Fruit fly (Drosophila melanogaster): ENCODE data around the gene CG4022.

The CG4022 gene

DNA sequence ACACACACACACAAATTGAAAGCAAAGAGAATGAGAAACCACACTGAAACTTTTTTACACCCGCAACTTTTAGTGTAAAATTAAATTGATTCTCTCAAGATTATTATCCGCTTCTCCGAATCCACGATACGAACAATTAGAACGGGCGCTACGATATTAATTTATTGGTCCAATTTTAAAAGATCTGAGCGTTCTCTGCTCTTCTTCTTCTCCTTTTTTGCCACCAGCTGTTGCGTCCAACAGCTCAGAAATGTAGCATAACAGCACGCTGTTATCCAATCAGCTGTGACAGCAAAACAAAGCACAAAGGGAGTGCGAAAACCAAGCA is 52.0 kb downstream of the CG4022 start, which contains the start of the genes UGP and Svip (continued):
- TF ChIP-seq CoRest (tag; optimal IDR thresholded peaks at IDR 0.05) (peak; percentile 3), CG13894 (tag; optimal IDR thresholded peaks at IDR 0.05) (no peak), exex (tag; optimal IDR thresholded peaks at IDR 0.05) (peak; percentile 13), CG1529 (GFP tag; optimal IDR thresholded peaks at IDR 0.05) (no peak), CG15601 (tag; optimal IDR thresholded peaks at IDR 0.05) (peak; percentile 29), CG15479 (GFP tag; optimal IDR thresholded peaks at IDR 0.05) (no peak), disco-r (GFP tag; optimal IDR thresholded peaks at IDR 0.05) (no peak), gem (tag; optimal IDR thresholded peaks at IDR 0.05) (no peak), BtbVII (GFP tag; optimal IDR thresholded peaks at IDR 0.05) (no peak), B-H2 (GFP tag; optimal IDR thresholded peaks at IDR 0.05) (no peak), CG11247 (GFP tag; IDR thresholded peaks at IDR 0.05) (no peak), CG34376 (GFP tag; optimal IDR thresholded peaks at IDR 0.05) (no peak), bigmax (GFP tag; optimal IDR thresholded peaks at IDR 0.05) (no peak), CG10267 (tag; optimal IDR thresholded peaks at IDR 0.05) (peak; percentile 24), CG8089 (GFP tag; optimal IDR thresholded peaks at IDR 0.05) (no peak), CG2889 (GFP tag; IDR thresholded peaks at IDR 0.05) (no peak), CG2116 (GFP tag; optimal IDR thresholded peaks at IDR 0.05) (peak; percentile 15), Trl (optimal IDR thresholded peaks at IDR 0.05) (peak in 1 of 2 experiments; percentile 21), Trl (GFP tag; optimal IDR thresholded peaks at IDR 0.05) (no peak), stc (GFP tag; IDR thresholded peaks at IDR 0.05) (peak; percentile 40; the same call in 1 of the 2 replicates), cato (GFP tag; optimal IDR thresholded peaks at IDR 0.05; ENCODE audit: borderline replicate concordance) (no peak), CG16863 (GFP tag; optimal IDR thresholded peaks at IDR 0.05) (no peak), Oaz (GFP tag; IDR thresholded peaks at IDR 0.05) (no peak), CG10321 (GFP tag; IDR thresholded peaks at IDR 0.05) (no peak), pita (GFP tag; optimal IDR thresholded peaks at IDR 0.05) (no peak), CG9437 (GFP tag; optimal IDR thresholded peaks at IDR 0.05) (no peak), Hr39 (optimal IDR thresholded peaks at IDR 0.05) (no peak), CG13296 (GFP tag; optimal IDR thresholded peaks at IDR 0.05) (peak; percentile 4), CG12391 (tag; optimal IDR thresholded peaks at IDR 0.05) (peak; percentile 24), org-1 (GFP tag; optimal IDR thresholded peaks at IDR 0.05) (no peak), Med (GFP tag) (peak; percentile 84), CG9817 (tag; optimal IDR thresholded peaks at IDR 0.05) (no peak), MBD-R2 (GFP tag; IDR thresholded peaks at IDR 0.05) (peak; percentile 51; the same call in 1 of the 2 replicates), Ada2b (GFP tag; IDR thresholded peaks at IDR 0.05) (peak; percentile 30; the same call in 1 of the 2 replicates), CG4282 (GFP tag; optimal IDR thresholded peaks at IDR 0.05) (peak; percentile 27), NfI (GFP tag; optimal IDR thresholded peaks at IDR 0.05) (peak; percentile 11), jumu (GFP tag; optimal IDR thresholded peaks at IDR 0.05) (no peak), gcm (GFP tag; optimal IDR thresholded peaks at IDR 0.05) (no peak), CG8765 (GFP tag; IDR thresholded peaks at IDR 0.05) (no peak), cg (GFP tag; optimal IDR thresholded peaks at IDR 0.05) (peak; percentile 70), zfh2 (GFP tag; optimal IDR thresholded peaks at IDR 0.05) (no peak), D19A (tag; optimal IDR thresholded peaks at IDR 0.05) (no peak), CG18619 (GFP tag; optimal IDR thresholded peaks at IDR 0.05) (no peak), Chrac-16 (GFP tag; optimal IDR thresholded peaks at IDR 0.05) (no peak), jigr1 (GFP tag; IDR thresholded peaks at IDR 0.05) (no peak), crol (GFP tag; IDR thresholded peaks at IDR 0.05) (no peak), row (GFP tag; IDR thresholded peaks at IDR 0.05) (peak; percentile 37; the same call in 2 of the 3 replicates), cas (GFP tag; IDR thresholded peaks at IDR 0.05) (no peak), CG11723 (GFP tag; optimal IDR thresholded peaks at IDR 0.05) (no peak), CG17568 (GFP tag; optimal IDR thresholded peaks at IDR 0.05) (peak; percentile 25), HmgD (GFP tag; optimal IDR thresholded peaks at IDR 0.05) (no peak), sug (tag; optimal IDR thresholded peaks at IDR 0.05) (peak; percentile 3), CG15269 (tag; optimal IDR thresholded peaks at IDR 0.05) (no peak)

Measured in whole organism, embryonic.